Fruit fly (Drosophila melanogaster) whole organism, pupa: ENCODE measurements around the gene CG33791.
A peak's percentile ranks its signal among the peaks of the same experiment; 100 is the strongest.

Experiments
- CG10348 ChIP-seq: fragments of 200-800 bp; sonication (Bioruptor generic); IDR thresholded peaks from 2 replicates; pipeline ENCODE4 v1.3.6; 2022; ENCODE audit warnings: missing biosample characterization, missing genetic modification characterization
- CG12605 ChIP-seq: fragments of 200-800 bp; sonication (Bioruptor generic); IDR thresholded peaks from 2 replicates; pipeline ENCODE4 v1.3.6; 2022; ENCODE audit warnings: missing biosample characterization, missing genetic modification characterization
- CG13204 ChIP-seq: fragments of 200-800 bp; sonication (Bioruptor generic); optimal IDR thresholded peaks from 2 replicates; lab custom pipeline; 2018; ENCODE audit warnings: missing biosample characterization, mild to moderate bottlenecking, missing genetic modification characterization, moderate library complexity
- CG14655 ChIP-seq: fragments of 200-800 bp; sonication (Bioruptor generic); optimal IDR thresholded peaks from 3 replicates; lab custom pipeline; 2017; ENCODE audit warnings: mild to moderate bottlenecking, missing biosample characterization, missing genetic modification reagents, missing genetic modification characterization
- CG15710 ChIP-seq: fragments of 200-800 bp; sonication (Bioruptor generic); optimal IDR thresholded peaks from 2 replicates; lab custom pipeline; 2018; ENCODE audit warnings: missing biosample characterization, mild to moderate bottlenecking, missing genetic modification characterization, moderate library complexity
- CG17806 ChIP-seq: fragments of 200-800 bp; sonication (Bioruptor generic); optimal IDR thresholded peaks from 2 replicates; lab custom pipeline; 2018; ENCODE audit warnings: missing biosample characterization, mild to moderate bottlenecking, missing genetic modification characterization, moderate library complexity
- CG32121 ChIP-seq: fragments of 200-800 bp; sonication (Bioruptor generic); IDR thresholded peaks from 2 replicates; pipeline ENCODE4 v1.3.6; 2022; ENCODE audit warnings: missing biosample characterization, missing genetic modification characterization
- CG34367 ChIP-seq: fragments of 200-800 bp; sonication (Bioruptor generic); optimal IDR thresholded peaks from 2 replicates; lab custom pipeline; 2018; ENCODE audit warnings: missing biosample characterization, mild to moderate bottlenecking, missing genetic modification characterization
- CG4496 ChIP-seq: fragments of 200-800 bp; sonication (Bioruptor generic); IDR thresholded peaks from 3 replicates; pipeline ENCODE4 v1.3.6; 2022; ENCODE audit warnings: missing biosample characterization, missing genetic modification characterization
- CG8159 ChIP-seq: fragments of 200-800 bp; sonication (Bioruptor generic); optimal IDR thresholded peaks from 3 replicates; lab custom pipeline; 2018; ENCODE audit warnings: missing biosample characterization, mild to moderate bottlenecking, missing genetic modification characterization, moderate library complexity
- CG8301 ChIP-seq: fragments of 200-800 bp; sonication (Bioruptor generic); optimal IDR thresholded peaks from 2 replicates; lab custom pipeline; 2018; ENCODE audit warnings: missing biosample characterization, mild to moderate bottlenecking, missing genetic modification characterization
- CG9948 ChIP-seq: fragments of 200-800 bp; sonication (Bioruptor generic); optimal IDR thresholded peaks from 2 replicates; lab custom pipeline; 2018; ENCODE audit warnings: missing biosample characterization, mild to moderate bottlenecking, missing genetic modification characterization, moderate library complexity
- D1 ChIP-seq: fragments of 200-800 bp; sonication (Bioruptor generic); optimal IDR thresholded peaks from 2 replicates; lab custom pipeline; 2018; ENCODE audit warnings: missing biosample characterization, mild to moderate bottlenecking, missing genetic modification characterization, moderate library complexity
- EcR ChIP-seq: fragments of 200-800 bp; sonication (Bioruptor generic); optimal IDR thresholded peaks from 3 replicates; lab custom pipeline; 2019; ENCODE audit warnings: missing biosample characterization, missing genetic modification characterization, mild to moderate bottlenecking, moderate library complexity, missing genetic modification reagents
- Ets98B ChIP-seq: fragments of 200-800 bp; sonication (Bioruptor generic); IDR thresholded peaks from 2 replicates; pipeline ENCODE4 v1.3.6; 2022; ENCODE audit warnings: missing biosample characterization, missing genetic modification characterization
- Pif1A ChIP-seq: fragments of 200-800 bp; sonication (Bioruptor generic); optimal IDR thresholded peaks from 3 replicates; lab custom pipeline; 2016; ENCODE audit warnings: missing biosample characterization, missing genetic modification characterization
- Pif1B ChIP-seq: fragments of 200-800 bp; sonication (Bioruptor generic); optimal IDR thresholded peaks from 3 replicates; lab custom pipeline; 2016; ENCODE audit warnings: missing biosample characterization, missing genetic modification characterization
- Snoo ChIP-seq: fragments of 200-800 bp; sonication (Bioruptor generic); optimal IDR thresholded peaks from 3 replicates; lab custom pipeline; 2017; ENCODE audit warnings: missing biosample characterization, mild to moderate bottlenecking, missing genetic modification characterization, inconsistent platforms
- fd96Ca ChIP-seq: fragments of 200-800 bp; sonication (Bioruptor generic); IDR thresholded peaks from 3 replicates; pipeline ENCODE4 v1.3.6; 2022; ENCODE audit warnings: missing biosample characterization, missing genetic modification characterization
- gl ChIP-seq: fragments of 200-800 bp; sonication (Bioruptor generic); optimal IDR thresholded peaks from 2 replicates; lab custom pipeline; 2018; ENCODE audit warnings: missing biosample characterization, mild to moderate bottlenecking, missing genetic modification characterization
- rn ChIP-seq: fragments of 200-800 bp; sonication (Bioruptor generic); IDR thresholded peaks from 2 replicates; pipeline ENCODE4 v1.3.6; 2022; ENCODE audit warnings: missing biosample characterization, missing genetic modification characterization

The CG33791 gene

DNA sequence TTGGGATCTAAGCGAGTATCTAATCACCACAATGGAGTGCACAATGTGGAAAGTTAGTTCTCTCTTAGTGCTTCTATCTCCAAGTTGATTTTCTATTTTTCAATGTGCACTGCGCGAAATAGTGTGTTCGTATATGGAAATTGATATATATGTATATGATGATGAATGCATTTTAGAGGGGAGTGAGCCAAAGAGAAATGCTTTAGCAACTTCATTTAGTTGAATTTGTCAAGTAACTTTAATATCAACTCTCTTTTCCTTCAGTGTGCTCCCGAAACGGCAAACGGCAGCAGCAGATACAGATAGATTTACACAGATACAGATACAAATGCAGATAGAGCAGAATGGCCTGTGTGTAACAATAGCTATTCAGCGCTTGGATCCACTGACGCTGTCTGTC, 18.8 kb upstream of the CG33791 start:
- TF ChIP-seq Ets98B = peak; percentile 92
- peak; percentile 53 for TF ChIP-seq Pif1B (GFP tag; lab: Kevin White, UChicago)
- TF ChIP-seq CG8159 (tag; lab: Kevin White, UChicago) = no peak
- peak; percentile 71; the same call in 1 of the 2 replicates for TF ChIP-seq CG32121 (GFP tag; lab: Robert Waterston, UW)
- no peak for TF ChIP-seq Snoo
- TF ChIP-seq CG13204 = no peak
- no peak for TF ChIP-seq CG15710 (tag; lab: Kevin White, UChicago)
- peak; percentile 49; the same call in 1 of the 2 replicates for TF ChIP-seq rn (GFP tag; lab: Robert Waterston, UW)
- no peak for TF ChIP-seq EcR (GFP tag; lab: Kevin White, UChicago)
- peak; percentile 85 for TF ChIP-seq CG12605
- no peak for TF ChIP-seq D1 (tag; lab: Kevin White, UChicago)
- peak; percentile 84 for TF ChIP-seq Pif1A (GFP tag; lab: Kevin White, UChicago)
- peak; percentile 54 for TF ChIP-seq CG14655 (GFP tag; lab: Kevin White, UChicago)
- TF ChIP-seq CG17806 (tag; lab: Kevin White, UChicago) = no peak
- TF ChIP-seq CG4496 (GFP tag; lab: Robert Waterston, UW) = peak; percentile 89
- TF ChIP-seq CG10348 = peak; percentile 39; the same call in 1 of the 2 replicates
- no peak for TF ChIP-seq CG34367
- TF ChIP-seq CG9948 = peak; percentile 28
- no peak for TF ChIP-seq gl (tag; lab: Kevin White, UChicago)
- TF ChIP-seq CG8301 (tag; lab: Kevin White, UChicago) = peak; percentile 83
- TF ChIP-seq fd96Ca (GFP tag; lab: Robert Waterston, UW) = peak; percentile 90

DNA sequence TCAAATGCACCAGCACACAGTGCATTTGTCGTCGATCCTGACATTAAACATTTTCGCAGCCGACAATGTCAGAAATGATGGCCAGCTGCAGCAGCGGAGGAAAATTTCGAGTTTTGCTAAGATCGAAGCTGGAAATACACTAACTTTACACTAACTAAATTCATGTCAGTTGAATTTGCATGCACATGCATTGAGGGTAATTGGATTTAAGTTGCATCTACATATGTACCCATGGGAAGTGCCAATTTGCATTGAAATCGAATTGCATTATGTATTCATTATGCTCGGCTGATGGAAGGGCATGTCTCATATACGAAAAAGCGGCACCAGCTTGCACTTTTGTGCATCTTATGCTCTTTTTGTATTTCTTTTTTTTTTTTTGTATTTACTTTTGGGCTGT, 18.0 kb upstream of the CG33791 start:
- TF ChIP-seq CG32121 (GFP tag; lab: Robert Waterston, UW) = peak; percentile 95
- peak; percentile 90 for TF ChIP-seq Pif1A (GFP tag; lab: Kevin White, UChicago)
- TF ChIP-seq CG34367 = peak; percentile 30
- peak; percentile 93 for TF ChIP-seq rn (GFP tag; lab: Robert Waterston, UW)
- TF ChIP-seq Ets98B = peak; percentile 97
- peak; percentile 87 for TF ChIP-seq CG14655 (GFP tag; lab: Kevin White, UChicago)
- no peak for TF ChIP-seq EcR (GFP tag; lab: Kevin White, UChicago)
- peak; percentile 67 for TF ChIP-seq gl (tag; lab: Kevin White, UChicago)
- peak; percentile 86 for TF ChIP-seq CG8301 (tag; lab: Kevin White, UChicago)
- TF ChIP-seq CG10348 = peak; percentile 82
- TF ChIP-seq D1 (tag; lab: Kevin White, UChicago) = no peak
- TF ChIP-seq CG4496 (GFP tag; lab: Robert Waterston, UW) = peak; percentile 96
- TF ChIP-seq CG9948 = peak; percentile 71
- TF ChIP-seq Pif1B (GFP tag; lab: Kevin White, UChicago) = peak; percentile 84
- TF ChIP-seq CG15710 (tag; lab: Kevin White, UChicago) = peak; percentile 62
- TF ChIP-seq Snoo = peak; percentile 90
- TF ChIP-seq CG8159 (tag; lab: Kevin White, UChicago) = peak; percentile 83
- TF ChIP-seq CG13204 = no peak
- peak; percentile 88 for TF ChIP-seq CG12605
- peak; percentile 97 for TF ChIP-seq fd96Ca (GFP tag; lab: Robert Waterston, UW)
- peak; percentile 79 for TF ChIP-seq CG17806 (tag; lab: Kevin White, UChicago)
- TF ChIP-seq, all 21 proteins: peak for 18

DNA sequence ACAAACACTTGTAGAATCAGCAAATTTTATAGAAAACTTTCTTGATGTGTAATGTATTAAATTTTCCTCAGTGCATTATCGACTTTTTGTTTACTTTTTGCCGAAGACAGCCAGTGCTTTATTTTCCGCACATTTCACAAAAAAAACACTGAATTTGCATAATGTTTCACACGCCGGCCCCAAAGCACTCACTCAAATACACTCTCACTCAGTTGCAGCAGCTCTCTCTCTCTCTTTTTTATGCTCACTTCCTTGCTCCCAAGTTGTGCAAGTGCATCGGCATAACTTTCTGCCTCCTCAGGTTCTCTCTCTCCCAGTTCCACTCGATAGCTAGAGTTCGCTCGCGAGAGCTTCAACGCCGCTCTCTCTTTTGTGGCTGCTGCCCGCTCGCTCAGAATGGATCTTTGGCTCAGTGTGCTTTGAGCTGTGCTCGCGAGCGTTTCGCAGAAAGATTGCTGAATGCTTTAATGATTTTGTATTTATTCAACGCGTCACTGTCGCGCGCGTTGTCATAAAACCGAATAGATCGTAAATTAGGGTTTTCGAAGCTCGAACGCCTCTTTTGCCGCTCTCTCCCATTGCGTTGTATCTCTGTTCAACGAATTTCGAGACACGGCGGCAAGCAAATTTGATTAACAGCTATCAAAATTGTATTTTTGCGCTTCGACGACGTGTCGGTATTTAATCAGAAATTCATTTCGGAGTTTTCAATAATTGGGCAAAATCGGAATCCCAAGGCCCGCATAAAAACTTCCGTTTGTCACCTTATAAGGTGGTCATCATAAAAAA, 16.3 kb upstream of the CG33791 start:
- TF ChIP-seq CG34367 (peak; percentile 9), fd96Ca (GFP tag; lab: Robert Waterston, UW) (peak; percentile 68), CG32121 (GFP tag; lab: Robert Waterston, UW) (peak; percentile 60; the same call in 1 of the 2 replicates), Pif1B (GFP tag; lab: Kevin White, UChicago) (peak; percentile 88), EcR (GFP tag; lab: Kevin White, UChicago) (peak; percentile 77), rn (GFP tag; lab: Robert Waterston, UW) (0 out of 2 replicates have a peak, but pooled peaks have one; percentile 12), CG8159 (tag; lab: Kevin White, UChicago) (peak; percentile 55), CG15710 (tag; lab: Kevin White, UChicago) (no peak), Pif1A (GFP tag; lab: Kevin White, UChicago) (peak; percentile 76), CG13204 (peak; percentile 46), CG9948 (peak; percentile 23), CG8301 (tag; lab: Kevin White, UChicago) (peak; percentile 59), CG12605 (peak; percentile 92), CG17806 (tag; lab: Kevin White, UChicago) (peak; percentile 47), D1 (tag; lab: Kevin White, UChicago) (no peak), gl (tag; lab: Kevin White, UChicago) (peak; percentile 53), Snoo (peak; percentile 31), CG14655 (GFP tag; lab: Kevin White, UChicago) (peak; percentile 82), CG4496 (GFP tag; lab: Robert Waterston, UW) (peak; percentile 81), Ets98B (peak; percentile 85), CG10348 (no peak)

DNA sequence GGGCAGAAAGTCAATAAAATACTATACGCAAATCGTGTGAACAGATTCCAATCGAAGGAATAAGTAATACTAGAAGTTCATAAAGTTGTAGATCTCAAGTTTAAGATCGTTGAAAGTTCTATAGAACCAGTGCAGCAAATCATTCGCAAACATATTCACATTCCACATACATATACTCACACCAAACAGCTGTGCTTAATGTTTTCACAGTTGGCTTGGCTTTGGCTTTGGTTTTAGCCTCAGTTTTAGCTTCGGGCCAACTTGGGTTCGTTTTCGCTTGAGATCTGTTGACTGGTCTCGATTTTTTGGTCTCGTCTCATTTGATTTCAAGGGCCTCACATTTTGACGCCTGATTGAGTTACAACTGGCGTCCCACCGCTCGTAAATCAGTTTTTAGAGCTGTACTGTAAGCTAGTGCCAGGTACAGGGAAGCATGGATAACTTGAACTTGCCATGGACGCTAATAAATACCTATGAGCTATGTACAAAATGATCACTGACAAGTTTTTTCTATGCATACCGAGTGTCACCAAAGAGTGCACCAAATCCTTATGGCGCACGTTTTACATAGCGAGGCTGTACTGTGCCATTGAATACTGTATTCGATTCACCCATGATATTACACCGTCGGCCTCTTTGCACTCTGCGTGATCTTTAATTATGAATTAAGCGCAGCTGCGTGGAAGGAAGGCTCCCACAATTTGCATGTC, 15.5 kb upstream of the CG33791 start:
- TF ChIP-seq CG8301 (tag; lab: Kevin White, UChicago) = peak; percentile 64
- TF ChIP-seq CG9948 = peak; percentile 75
- peak; percentile 4 for TF ChIP-seq EcR (GFP tag; lab: Kevin White, UChicago)
- TF ChIP-seq fd96Ca (GFP tag; lab: Robert Waterston, UW) = peak; percentile 85
- TF ChIP-seq rn (GFP tag; lab: Robert Waterston, UW) = peak; percentile 53
- peak; percentile 47; the same call in 1 of the 2 replicates for TF ChIP-seq CG12605
- no peak for TF ChIP-seq D1 (tag; lab: Kevin White, UChicago)
- TF ChIP-seq CG8159 (tag; lab: Kevin White, UChicago) = peak; percentile 85
- peak; percentile 79 for TF ChIP-seq CG13204
- 0 out of 2 replicates have a peak, but pooled peaks have one; percentile 53 for TF ChIP-seq CG10348
- TF ChIP-seq CG32121 (GFP tag; lab: Robert Waterston, UW) = peak; percentile 79
- TF ChIP-seq CG4496 (GFP tag; lab: Robert Waterston, UW) = peak; percentile 86
- TF ChIP-seq Pif1A (GFP tag; lab: Kevin White, UChicago) = peak; percentile 78
- TF ChIP-seq Ets98B = peak; percentile 80
- peak; percentile 85 for TF ChIP-seq CG34367
- peak; percentile 79 for TF ChIP-seq gl (tag; lab: Kevin White, UChicago)
- TF ChIP-seq Pif1B (GFP tag; lab: Kevin White, UChicago) = peak; percentile 79
- TF ChIP-seq CG15710 (tag; lab: Kevin White, UChicago) = peak; percentile 89
- TF ChIP-seq Snoo = peak; percentile 70
- peak; percentile 72 for TF ChIP-seq CG14655 (GFP tag; lab: Kevin White, UChicago)
- TF ChIP-seq CG17806 (tag; lab: Kevin White, UChicago) = peak; percentile 81
- TF ChIP-seq, all 21 proteins: peak for 20
